Worm (Caenorhabditis elegans): Measurements from ENCODE around the gene spn-4.

The spn-4 gene

DNA sequence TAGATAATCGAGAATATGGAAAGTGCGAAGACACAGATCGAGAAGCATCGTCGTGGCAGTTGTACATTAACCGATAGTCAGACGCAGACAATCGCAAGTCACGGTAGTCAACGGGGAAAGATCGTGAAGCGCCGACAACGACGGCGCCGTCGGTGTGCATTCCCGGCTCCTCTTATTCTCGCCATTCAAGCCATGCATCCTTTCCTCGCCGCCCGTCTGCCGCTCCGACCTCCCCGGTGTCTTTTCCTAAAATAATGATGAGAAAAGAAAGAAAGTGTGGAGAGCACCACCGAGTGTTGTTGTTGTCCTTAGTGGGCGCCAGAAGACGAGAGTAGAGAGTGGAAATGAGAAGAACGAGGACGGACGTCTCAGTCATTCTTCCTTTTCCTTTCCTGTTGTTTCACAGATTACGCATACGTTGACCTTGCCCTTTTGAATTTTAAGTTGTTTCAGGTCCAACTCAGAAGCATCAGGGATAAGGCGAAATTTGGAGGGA is 9.1 kb upstream of the spn-4 start, which contains the start of gene ZC404.1:
ZC404.1 (plus strand) TSS at position 446 of the 496 bp plus-strand sequence.
- peak; percentile 21 for TF ChIP-seq rbr-2 (tag; optimal IDR thresholded peaks at IDR 0.05)
- 0 out of 2 replicates have a peak, but pooled peaks have one; percentile 11 for TF ChIP-seq hmg-1.1 (GFP tag; IDR thresholded peaks at IDR 0.05)
- TF ChIP-seq daf-19 (GFP tag; conservative IDR thresholded peaks at IDR 0.05) = no peak
- TF ChIP-seq ceh-20 (GFP tag; IDR thresholded peaks at IDR 0.05) = no peak
- TF ChIP-seq saeg-2 (GFP tag; IDR thresholded peaks at IDR 0.05) = no peak
- no peak for TF ChIP-seq nhr-41 (GFP tag; IDR thresholded peaks at IDR 0.05)
- TF ChIP-seq set-16 (GFP tag; IDR thresholded peaks at IDR 0.05) = peak; percentile 62
- no peak for TF ChIP-seq ztf-7 (tag; optimal IDR thresholded peaks at IDR 0.05)
- peak; percentile 28 for TF ChIP-seq mes-2 (tag; optimal IDR thresholded peaks at IDR 0.05; ENCODE audit: poor library complexity, severe bottlenecking)
- no peak for TF ChIP-seq tag-97 (GFP tag; IDR thresholded peaks at IDR 0.05)
- TF ChIP-seq gei-8 (GFP tag; optimal IDR thresholded peaks at IDR 0.05) = no peak
- no peak for TF ChIP-seq fkh-10 (GFP tag; optimal IDR thresholded peaks at IDR 0.05)
- TF ChIP-seq egl-27 (tag; optimal IDR thresholded peaks at IDR 0.05) = no peak

DNA sequence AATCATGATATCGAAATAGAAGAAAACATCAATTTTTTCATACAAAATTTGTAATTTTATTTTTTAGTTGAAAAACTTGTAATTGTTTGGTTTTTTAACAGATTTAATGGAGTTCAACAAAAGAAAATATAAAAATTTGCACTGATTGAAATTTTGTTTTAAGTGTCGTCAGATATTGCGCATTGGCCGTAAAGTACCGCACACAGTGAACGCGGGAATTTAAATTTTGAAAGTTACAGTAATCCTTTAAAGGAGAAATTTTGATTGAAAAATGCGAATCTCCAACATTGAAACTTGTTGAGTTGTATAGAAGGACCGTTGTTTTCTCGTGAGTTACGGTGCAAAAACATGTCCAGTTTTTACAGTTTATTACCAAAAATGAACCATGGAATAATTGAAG is 8.3 kb upstream of the spn-4 start:
- TF ChIP-seq nhr-102 (tag; optimal IDR thresholded peaks at IDR 0.05) = no peak
- peak in 1 of 2 experiments; percentile 8 for TF ChIP-seq lsy-2 (tag; optimal IDR thresholded peaks at IDR 0.05)

DNA sequence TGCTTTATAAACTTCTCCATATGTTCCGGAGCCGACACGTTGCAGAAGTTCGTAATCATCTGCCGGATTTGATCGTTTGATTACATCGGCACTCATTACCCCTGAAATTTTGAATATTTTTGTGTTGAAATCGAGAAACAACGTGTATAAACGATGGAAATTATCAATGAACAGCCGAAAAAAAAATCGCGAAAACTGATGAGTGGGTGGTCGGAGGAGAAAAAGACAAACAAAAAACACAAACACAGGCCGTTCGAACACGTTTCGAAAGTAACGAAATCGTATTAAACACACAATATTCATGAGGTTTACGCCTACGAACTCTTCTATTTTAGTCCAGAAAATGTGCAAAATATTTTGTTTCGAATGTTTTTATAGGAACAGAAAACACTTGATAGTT is 7.9 kb upstream of the spn-4 start, which contains the start of gene gck-2:
gck-2 (minus strand) TSS at position 101 of the 400 bp plus-strand sequence.
- TF ChIP-seq mdt-29 (GFP tag; IDR thresholded peaks at IDR 0.05) = no peak
- TF ChIP-seq ceh-32 (tag; optimal IDR thresholded peaks at IDR 0.05; ENCODE audit: poor library complexity) = no peak
- TF ChIP-seq hmg-1.1 (GFP tag; IDR thresholded peaks at IDR 0.05) = no peak
- no peak for TF ChIP-seq ztf-11 (tag; optimal IDR thresholded peaks at IDR 0.05)
- no peak for TF ChIP-seq madf-5 (GFP tag; IDR thresholded peaks at IDR 0.05)
- TF ChIP-seq egl-43 (GFP tag; IDR thresholded peaks at IDR 0.05) = no peak
- no peak for TF ChIP-seq tag-97 (GFP tag; IDR thresholded peaks at IDR 0.05)
- no peak for TF ChIP-seq ztf-7 (tag; optimal IDR thresholded peaks at IDR 0.05)
- TF ChIP-seq daf-19 (GFP tag; conservative IDR thresholded peaks at IDR 0.05) = no peak
- TF ChIP-seq mxl-2 (GFP tag; conservative IDR thresholded peaks at IDR 0.05) = no peak
- no peak for TF ChIP-seq duxl-1 (tag; optimal IDR thresholded peaks at IDR 0.05; ENCODE audit: poor library complexity)
- no peak for TF ChIP-seq tra-1 (GFP tag; IDR thresholded peaks at IDR 0.05)
- TF ChIP-seq nhr-28 (tag; optimal IDR thresholded peaks at IDR 0.05) = no peak
- TF ChIP-seq cey-2 (tag; optimal IDR thresholded peaks at IDR 0.05; ENCODE audit: borderline replicate concordance, insufficient read depth) = no peak
- no peak for TF ChIP-seq F44E2.7 (GFP tag; IDR thresholded peaks at IDR 0.05)
- TF ChIP-seq lin-29 (GFP tag; IDR thresholded peaks at IDR 0.05) = no peak

DNA sequence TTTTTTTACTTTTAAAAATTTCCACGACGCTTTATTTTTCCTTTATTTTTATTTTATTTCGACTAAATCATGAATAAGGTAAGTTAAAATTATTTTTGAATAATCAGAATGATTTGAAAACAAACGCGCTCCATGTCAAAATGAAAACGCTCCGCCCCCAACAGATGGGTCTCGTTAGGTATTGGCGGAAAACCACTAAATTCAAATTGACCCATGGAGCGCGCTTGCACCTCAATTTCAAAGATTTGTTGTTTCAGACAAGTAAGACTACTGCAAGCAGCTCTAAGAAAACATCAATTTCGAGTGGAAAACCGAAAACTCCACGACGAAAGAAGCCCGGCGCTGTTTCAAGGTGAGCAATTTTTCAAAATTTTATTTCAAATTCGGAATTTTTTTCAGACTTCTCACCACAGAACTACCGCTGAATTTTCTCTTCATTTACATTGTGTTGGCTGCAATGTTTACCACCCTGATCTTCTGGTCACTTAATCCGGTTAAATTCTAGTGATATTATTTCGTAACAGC is 3.3 kb upstream of the spn-4 start, which contains the start of gene ZC404.2:
ZC404.2 (plus strand) TSS at position 47 of the 525 bp plus-strand sequence.
- peak; percentile 37; the same call in 1 of the 2 replicates for TF ChIP-seq lin-38 (GFP tag; IDR thresholded peaks at IDR 0.05)
- TF ChIP-seq mes-2 (tag; optimal IDR thresholded peaks at IDR 0.05; ENCODE audit: poor library complexity, severe bottlenecking) = peak; percentile 5
- peak; percentile 32 for TF ChIP-seq F10B5.3 (tag; optimal IDR thresholded peaks at IDR 0.05)
- no peak for TF ChIP-seq nhr-76 (tag; optimal IDR thresholded peaks at IDR 0.05)
- no peak for TF ChIP-seq ctbp-1 (GFP tag; IDR thresholded peaks at IDR 0.05)
- TF ChIP-seq madf-5 (GFP tag; IDR thresholded peaks at IDR 0.05) = 0 out of 4 replicates have a peak, but pooled peaks of 1 of the 2 experiments have one; percentile 35
- 0 out of 2 replicates have a peak, but pooled peaks have one; percentile 7 for TF ChIP-seq pha-4 (GFP tag; IDR thresholded peaks at IDR 0.05)
- no peak for TF ChIP-seq pha-4 (tag; optimal IDR thresholded peaks at IDR 0.05)
- TF ChIP-seq pqm-1 (tag; optimal IDR thresholded peaks at IDR 0.05) = no peak

All from whole organism, L4 larva.